Worm (Caenorhabditis elegans): Measurements from ENCODE around the gene C32D5.7.

ce11 chrII:6351887-6352286, 12.0 kb upstream of the C32D5.7 start, which contains the start of gene C32D5.10:
- no peak for TF ChIP-seq T20F7.1 (GFP tag; optimal IDR thresholded peaks at IDR 0.05)
- no peak for TF ChIP-seq unc-62 (GFP tag; optimal IDR thresholded peaks at IDR 0.05 in 1 of 2)
- no peak for TF ChIP-seq unc-62 (tag; optimal IDR thresholded peaks at IDR 0.05)
